Worm (Caenorhabditis elegans) whole organism, L1 larva: ENCODE results near the gene Y22D7AL.1.

Experiments
- aly-2 ChIP-seq: fragments of 150-350 bp; optimal IDR thresholded peaks from 2 replicates; lab custom pipeline; 2014; ENCODE audit warnings: missing biosample characterization, missing genetic modification characterization
- ceh-88 ChIP-seq: fragments of 200-800 bp; sonication (Bioruptor generic); IDR thresholded peaks from 2 replicates; pipeline ENCODE4 v1.3.6; 2022; ENCODE audit warnings: missing genetic modification characterization, missing compliant biosample characterization
- jun-1 ChIP-seq: fragments of 150-350 bp; optimal IDR thresholded peaks from 2 replicates; lab custom pipeline; 2014; ENCODE audit warnings: missing biosample characterization, missing genetic modification reagents, missing genetic modification characterization
- lin-13 ChIP-seq: fragments of 150-350 bp; optimal IDR thresholded peaks from 2 replicates; lab custom pipeline; 2014; ENCODE audit warnings: missing biosample characterization, missing genetic modification reagents, missing genetic modification characterization
- lin-35 ChIP-seq, 2 experiments: fragments of 150-350 bp; optimal IDR thresholded peaks; 2 replicates each; lab custom pipeline; 2014; ENCODE audit warnings: missing biosample characterization in 2 of 2, missing genetic modification characterization in 2 of 2, missing genetic modification reagents in 2 of 2
- lin-39 ChIP-seq: fragments of 150-350 bp; optimal IDR thresholded peaks from 2 replicates; lab custom pipeline; 2014; ENCODE audit warnings: missing biosample characterization, missing genetic modification reagents, missing genetic modification characterization
- nhr-11 ChIP-seq: fragments of 150-350 bp; optimal IDR thresholded peaks from 2 replicates; lab custom pipeline; 2014; ENCODE audit warnings: missing biosample characterization, missing genetic modification characterization
- snpc-4 ChIP-seq: fragments of 150-350 bp; optimal IDR thresholded peaks from 2 replicates; lab custom pipeline; 2014; ENCODE audit warnings: missing biosample characterization, missing genetic modification characterization
- sptf-1 ChIP-seq: fragments of 150-350 bp; optimal IDR thresholded peaks from 2 replicates; lab custom pipeline; 2014; ENCODE audit warnings: missing biosample characterization, missing genetic modification characterization
- tbx-2 ChIP-seq: sonication (generic microtip); optimal IDR thresholded peaks from 2 replicates; lab custom pipeline; 2016; ENCODE audit warnings: missing genetic modification characterization, missing compliant biosample characterization
- unc-62 ChIP-seq: fragments of 150-350 bp; optimal IDR thresholded peaks from 2 replicates; lab custom pipeline; 2014; ENCODE audit warnings: missing biosample characterization, missing genetic modification reagents, missing genetic modification characterization
- zag-1 ChIP-seq: fragments of 150-350 bp; optimal IDR thresholded peaks from 2 replicates; lab custom pipeline; 2014; ENCODE audit warnings: missing biosample characterization, missing genetic modification characterization
- ztf-11 ChIP-seq, 2 experiments: sonication (generic microtip); optimal IDR thresholded peaks; 2 replicates each; lab custom pipeline; 2016 to 2017; ENCODE audit warnings: missing genetic modification characterization in 2 of 2, missing biosample characterization in 1 of 2, missing compliant biosample characterization in 1 of 2

ce11 chrIII:1665373-1665772, 13.1 kb downstream of the Y22D7AL.1 start:
- TF ChIP-seq lin-39 (tag; lab: Kevin White, UChicago), result no peak
- TF ChIP-seq sptf-1, result no peak
- TF ChIP-seq nhr-11 (tag; lab: Kevin White, UChicago), result no peak
- no peak for TF ChIP-seq lin-35 (GFP tag; optimal IDR thresholded peaks at IDR 0.05; lab: Kevin White, UChicago)
- no peak for TF ChIP-seq tbx-2 (tag; lab: Kevin White, UChicago)
- no peak for TF ChIP-seq snpc-4
- no peak for TF ChIP-seq ztf-11 (tag; optimal IDR thresholded peaks at IDR 0.05; lab: Kevin White, UChicago)
- no peak for TF ChIP-seq ceh-88 (GFP tag; lab: Robert Waterston, UW)
- no peak for TF ChIP-seq jun-1 (tag; lab: Kevin White, UChicago)
- no peak for TF ChIP-seq zag-1
- no peak for TF ChIP-seq lin-13
- no peak for TF ChIP-seq unc-62 (GFP tag; lab: Kevin White, UChicago)
- no peak for TF ChIP-seq aly-2
